Fruit fly (Drosophila melanogaster) whole organism, wandering third instar larva: ENCODE data around the gene AP-1sigma.
A peak's percentile ranks its signal among the peaks of the same experiment; 100 is the strongest.

Source experiments
- CG32264 ChIP-seq: fragments of 200-800 bp; sonication (Bioruptor generic); optimal IDR thresholded peaks from 2 replicates; lab custom pipeline; 2016; ENCODE audit warnings: missing biosample characterization, missing genetic modification characterization
- CrebA ChIP-seq: fragments of 200-800 bp; sonication (Bioruptor generic); optimal IDR thresholded peaks from 2 replicates; lab custom pipeline; 2016; ENCODE audit warnings: missing biosample characterization, mild to moderate bottlenecking, missing genetic modification characterization, borderline replicate concordance
- Dfd ChIP-seq: fragments of >200 bp; optimal IDR thresholded peaks from 2 replicates; lab custom pipeline; 2017; ENCODE audit warnings: missing biosample characterization, missing genetic modification characterization
- Dif ChIP-seq: fragments of 200-275, 200-300 bp; sonication (Bioruptor generic); optimal IDR thresholded peaks from 2 replicates; lab custom pipeline; 2018; ENCODE audit warnings: missing biosample characterization, missing genetic modification characterization; ENCODE audit not compliant: partially characterized antibody
- Hnf4 ChIP-seq: fragments of 200-800 bp; sonication (Bioruptor generic); optimal IDR thresholded peaks from 2 replicates; lab custom pipeline; 2016; ENCODE audit warnings: missing biosample characterization, mild to moderate bottlenecking, missing genetic modification characterization
- Hr83 ChIP-seq: fragments of 200-300 bp; sonication (Bioruptor generic); optimal IDR thresholded peaks from 2 replicates; lab custom pipeline; 2016; ENCODE audit warnings: missing biosample characterization, mild to moderate bottlenecking, missing genetic modification characterization, moderate library complexity; ENCODE audit not compliant: poor library complexity, severe bottlenecking
- Myc ChIP-seq: fragments of >200 bp; optimal IDR thresholded peaks from 2 replicates; lab custom pipeline; 2017
- Sp1 ChIP-seq: fragments of 200-800 bp; sonication (Bioruptor generic); optimal IDR thresholded peaks from 3 replicates; lab custom pipeline; 2019; ENCODE audit warnings: missing biosample characterization, mild to moderate bottlenecking, missing genetic modification characterization, moderate library complexity
- dl ChIP-seq, 2 experiments: fragments of 175-275, 200-275 bp in 1 of 2; fragments of 200-275 bp in 1 of 2; sonication (Bioruptor generic); optimal IDR thresholded peaks; lab custom pipeline; 2018; ENCODE audit warnings: mild to moderate bottlenecking in 2 of 2, missing biosample characterization in 2 of 2, missing genetic modification characterization in 2 of 2, moderate library complexity in 2 of 2; ENCODE audit not compliant: partially characterized antibody in 2 of 2, insufficient read depth in 1 of 2
- h ChIP-seq: fragments of 200-800 bp; sonication (Bioruptor generic); optimal IDR thresholded peaks from 3 replicates; lab custom pipeline; 2016; ENCODE audit warnings: missing biosample characterization, mild to moderate bottlenecking, missing genetic modification characterization
- pan ChIP-seq: fragments of >200 bp; optimal IDR thresholded peaks from 2 replicates; lab custom pipeline; 2017
- psq ChIP-seq: fragments of 200-800 bp; sonication (Bioruptor generic); optimal IDR thresholded peaks from 3 replicates; lab custom pipeline; 2017; ENCODE audit warnings: missing biosample characterization, mild to moderate bottlenecking, missing genetic modification characterization, moderate library complexity
- usp ChIP-seq: fragments of >200 bp; optimal IDR thresholded peaks from 2 replicates; lab custom pipeline; 2017; ENCODE audit warnings: missing biosample characterization, missing genetic modification characterization

DNA sequence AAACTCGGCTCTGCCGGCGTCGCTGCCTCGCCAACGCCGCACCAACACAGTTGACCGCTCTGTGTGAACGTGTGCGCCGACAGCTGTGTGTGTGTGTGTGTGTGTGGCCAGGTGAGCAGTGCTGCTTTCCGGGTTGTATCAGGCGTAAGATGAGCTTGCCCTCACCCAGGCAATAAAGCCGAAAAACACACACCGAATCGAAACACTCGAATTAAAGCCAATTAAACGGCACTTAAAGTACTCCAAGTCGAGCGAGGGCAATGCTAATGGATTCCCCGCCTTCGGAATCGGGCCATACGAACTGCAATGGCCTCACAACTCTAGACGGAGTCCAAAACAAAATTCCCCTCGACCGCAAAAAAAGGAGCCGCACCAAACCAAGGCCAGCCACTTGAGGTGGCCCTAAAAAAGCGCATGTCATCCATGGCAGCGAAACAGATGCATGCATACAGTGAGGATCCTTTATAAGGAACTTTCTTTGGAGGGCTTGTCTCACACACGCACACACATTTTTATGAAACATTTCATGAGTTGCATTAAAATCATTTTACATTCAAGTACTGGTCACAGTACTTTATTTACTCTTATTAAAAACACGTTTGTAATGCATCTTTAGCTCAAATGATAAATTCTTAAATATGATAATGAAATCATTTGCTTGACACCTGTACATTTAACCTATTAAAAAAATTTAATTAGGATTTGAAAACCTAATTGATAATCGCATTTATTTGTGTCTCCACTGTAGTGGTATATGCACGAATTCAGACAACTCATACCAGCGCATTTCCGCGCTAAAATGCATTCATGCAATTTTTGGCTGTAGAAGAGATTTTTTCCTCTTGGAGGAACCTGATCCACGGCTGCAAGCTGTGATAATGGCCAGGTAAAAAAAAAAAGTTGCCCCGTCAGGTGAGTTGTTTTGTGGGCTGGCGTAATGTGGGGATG is 9.7 kb upstream of the AP-1sigma start:
- peak; percentile 85 for TF ChIP-seq Hnf4 (GFP tag; lab: Kevin White, UChicago)
- no peak for TF ChIP-seq Hr83 (GFP tag; lab: Kevin White, UChicago)
- peak; percentile 86 for TF ChIP-seq psq (GFP tag; lab: Kevin White, UChicago)
- TF ChIP-seq usp (GFP tag; lab: Kevin White, UChicago), result no peak
- peak; percentile 92 for TF ChIP-seq h (GFP tag; lab: Kevin White, UChicago)
- TF ChIP-seq pan (lab: Kevin White, UChicago), result no peak
- peak; percentile 82 for TF ChIP-seq CG32264 (GFP tag; lab: Kevin White, UChicago)
- TF ChIP-seq Dif (GFP tag; lab: Kevin White, UChicago), result peak; percentile 15
- TF ChIP-seq Myc, result no peak
- peak in 1 of 2 experiments; percentile 37 for TF ChIP-seq dl (GFP tag; optimal IDR thresholded peaks at IDR 0.05; lab: Kevin White, UChicago; ENCODE audit: insufficient read depth in 1 of 2, partially characterized antibody in 2 of 2)
- peak; percentile 96 for TF ChIP-seq Sp1 (GFP tag; lab: Kevin White, UChicago)
- no peak for TF ChIP-seq Dfd
- TF ChIP-seq CrebA (GFP tag; lab: Kevin White, UChicago), result no peak
